Fruit fly (Drosophila melanogaster): ENCODE measurements around the gene CG17744.

Gene CG17744

DNA sequence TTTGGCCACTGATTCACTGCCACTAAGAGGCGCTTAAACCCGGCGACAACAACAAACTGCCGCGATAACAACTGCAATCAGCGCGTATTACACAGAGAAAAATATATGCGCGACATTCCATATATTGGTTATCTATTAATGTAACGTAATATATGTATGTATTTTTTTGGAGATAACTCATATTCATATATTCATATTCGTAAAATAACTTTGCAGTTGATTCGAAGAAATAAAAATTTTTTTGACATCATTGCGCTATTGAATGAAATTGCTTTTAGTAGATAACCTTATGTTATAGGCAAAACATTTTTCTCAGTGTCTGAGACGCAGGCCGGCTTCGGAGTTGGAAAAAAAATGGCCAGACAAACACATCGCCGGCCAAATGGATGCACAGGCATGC is 29.7 kb downstream of the CG17744 start:
- TF ChIP-seq CG8159 (tag; optimal IDR thresholded peaks at IDR 0.05) (peak; percentile 56), gl (tag; optimal IDR thresholded peaks at IDR 0.05) (no peak), CG4496 (GFP tag; IDR thresholded peaks at IDR 0.05) (peak; percentile 59; the same call in 1 of the 3 replicates), CG13204 (GFP tag; optimal IDR thresholded peaks at IDR 0.05) (no peak), Snoo (tag; optimal IDR thresholded peaks at IDR 0.05) (peak; percentile 3), CG10348 (GFP tag; IDR thresholded peaks at IDR 0.05) (no peak), CG15710 (tag; optimal IDR thresholded peaks at IDR 0.05) (peak; percentile 28), CG14655 (GFP tag; optimal IDR thresholded peaks at IDR 0.05) (peak; percentile 59), CG17806 (tag; optimal IDR thresholded peaks at IDR 0.05) (peak; percentile 20), Pif1A (GFP tag; optimal IDR thresholded peaks at IDR 0.05) (peak; percentile 47), CG9948 (tag; optimal IDR thresholded peaks at IDR 0.05) (peak; percentile 29), fd96Ca (GFP tag; IDR thresholded peaks at IDR 0.05) (0 out of 3 replicates have a peak, but pooled peaks have one; percentile 34), Ets98B (GFP tag; IDR thresholded peaks at IDR 0.05) (peak; percentile 47; the same call in 1 of the 2 replicates), CG12605 (GFP tag; IDR thresholded peaks at IDR 0.05) (no peak), CG8301 (tag; optimal IDR thresholded peaks at IDR 0.05) (peak; percentile 59), CG32121 (GFP tag; IDR thresholded peaks at IDR 0.05) (peak; percentile 74), CG34367 (tag; optimal IDR thresholded peaks at IDR 0.05) (peak; percentile 6)

DNA sequence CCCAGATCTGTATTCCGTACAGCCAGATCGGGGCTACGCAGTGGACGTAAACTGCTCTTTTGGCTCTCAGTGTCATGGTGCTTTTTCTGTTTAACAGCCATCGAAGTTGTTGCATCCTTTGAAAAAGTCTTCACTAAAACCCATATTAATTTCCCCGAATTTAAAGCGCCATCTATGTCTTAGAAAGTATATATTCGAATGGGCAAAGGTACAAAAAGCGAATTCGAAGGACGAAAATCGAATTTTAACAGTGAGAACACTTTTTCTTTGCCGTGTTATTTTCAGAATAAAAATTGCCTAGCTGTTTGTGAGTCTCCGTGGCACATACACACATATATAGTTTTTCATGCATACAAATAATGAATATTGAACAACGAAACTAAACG is 31.2 kb downstream of the CG17744 start:
- TF ChIP-seq CG12605 (GFP tag; IDR thresholded peaks at IDR 0.05) (no peak), Snoo (tag; optimal IDR thresholded peaks at IDR 0.05) (no peak)

DNA sequence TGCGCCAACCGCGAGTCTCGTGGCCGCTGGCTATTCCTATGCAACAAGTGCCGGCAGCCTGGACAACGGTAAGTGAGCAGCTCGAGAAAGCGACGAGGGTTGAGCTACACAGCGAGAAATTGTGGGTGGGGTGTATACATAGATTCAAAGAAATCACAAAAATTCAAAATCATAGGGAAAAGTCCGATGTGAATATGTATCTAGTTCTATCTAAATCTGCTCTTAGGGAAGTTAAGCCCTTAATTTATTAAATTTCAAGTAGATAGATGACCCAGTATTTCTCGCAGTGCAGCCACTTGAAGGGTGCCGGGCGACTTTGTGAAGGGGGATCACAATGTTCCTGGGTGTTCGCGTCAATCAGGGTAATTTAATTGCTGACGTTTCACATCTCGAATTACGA is 33.2 kb downstream of the CG17744 start:
- TF ChIP-seq CG10348 (GFP tag; IDR thresholded peaks at IDR 0.05): no peak
- no peak for TF ChIP-seq Ets98B (GFP tag; IDR thresholded peaks at IDR 0.05)
- TF ChIP-seq CG32121 (GFP tag; IDR thresholded peaks at IDR 0.05): no peak
- TF ChIP-seq Pif1B (GFP tag; optimal IDR thresholded peaks at IDR 0.05): no peak
- no peak for TF ChIP-seq CG9948 (tag; optimal IDR thresholded peaks at IDR 0.05)
- no peak for TF ChIP-seq EcR (GFP tag; optimal IDR thresholded peaks at IDR 0.05)
- no peak for TF ChIP-seq CG34367 (tag; optimal IDR thresholded peaks at IDR 0.05)
- TF ChIP-seq CG15710 (tag; optimal IDR thresholded peaks at IDR 0.05): no peak
- TF ChIP-seq Pif1A (GFP tag; optimal IDR thresholded peaks at IDR 0.05): no peak
- TF ChIP-seq CG4496 (GFP tag; IDR thresholded peaks at IDR 0.05): no peak
- TF ChIP-seq CG13204 (GFP tag; optimal IDR thresholded peaks at IDR 0.05): no peak
- TF ChIP-seq CG14655 (GFP tag; optimal IDR thresholded peaks at IDR 0.05): no peak

DNA sequence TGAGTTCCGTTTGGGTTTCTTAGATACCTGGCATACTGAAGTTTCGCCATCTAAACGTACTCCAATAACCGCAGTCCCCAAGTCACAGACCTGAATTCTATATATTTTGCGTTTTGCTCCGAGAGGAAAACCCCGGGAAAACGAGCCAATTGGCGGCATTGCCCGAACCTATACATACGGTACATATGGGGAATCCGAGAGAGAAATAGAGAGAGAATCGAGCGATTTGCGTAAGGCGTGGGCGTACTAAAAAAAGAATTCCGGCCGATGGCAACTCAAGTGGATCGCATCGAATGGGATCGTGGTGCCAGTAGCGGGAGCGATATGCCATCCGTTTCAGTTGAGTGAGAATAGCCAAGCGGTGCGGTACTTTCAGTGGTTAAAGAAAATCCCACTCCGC is 36.3 kb downstream of the CG17744 start, which contains the start of gene bin:
TSS of gene bin (plus strand) at position 335 of the 400 bp plus-strand sequence.
- no peak for TF ChIP-seq CG8159 (tag; optimal IDR thresholded peaks at IDR 0.05)
- no peak for TF ChIP-seq Snoo (tag; optimal IDR thresholded peaks at IDR 0.05)
- no peak for TF ChIP-seq CG4496 (GFP tag; IDR thresholded peaks at IDR 0.05)
- no peak for TF ChIP-seq CG8301 (tag; optimal IDR thresholded peaks at IDR 0.05)
- no peak for TF ChIP-seq CG9948 (tag; optimal IDR thresholded peaks at IDR 0.05)
- TF ChIP-seq CG17806 (tag; optimal IDR thresholded peaks at IDR 0.05): no peak
- no peak for TF ChIP-seq fd96Ca (GFP tag; IDR thresholded peaks at IDR 0.05)
- TF ChIP-seq CG13204 (GFP tag; optimal IDR thresholded peaks at IDR 0.05): no peak
- TF ChIP-seq Pif1B (GFP tag; optimal IDR thresholded peaks at IDR 0.05): no peak
- no peak for TF ChIP-seq CG14655 (GFP tag; optimal IDR thresholded peaks at IDR 0.05)
- no peak for TF ChIP-seq EcR (GFP tag; optimal IDR thresholded peaks at IDR 0.05)
- no peak for TF ChIP-seq rn (GFP tag; IDR thresholded peaks at IDR 0.05)
- no peak for TF ChIP-seq CG15710 (tag; optimal IDR thresholded peaks at IDR 0.05)
- no peak for TF ChIP-seq gl (tag; optimal IDR thresholded peaks at IDR 0.05)
- no peak for TF ChIP-seq CG12605 (GFP tag; IDR thresholded peaks at IDR 0.05)
- TF ChIP-seq CG10348 (GFP tag; IDR thresholded peaks at IDR 0.05): no peak
- TF ChIP-seq Pif1A (GFP tag; optimal IDR thresholded peaks at IDR 0.05): no peak
- no peak for TF ChIP-seq CG34367 (tag; optimal IDR thresholded peaks at IDR 0.05)
- TF ChIP-seq Ets98B (GFP tag; IDR thresholded peaks at IDR 0.05): no peak
- TF ChIP-seq CG32121 (GFP tag; IDR thresholded peaks at IDR 0.05): no peak

DNA sequence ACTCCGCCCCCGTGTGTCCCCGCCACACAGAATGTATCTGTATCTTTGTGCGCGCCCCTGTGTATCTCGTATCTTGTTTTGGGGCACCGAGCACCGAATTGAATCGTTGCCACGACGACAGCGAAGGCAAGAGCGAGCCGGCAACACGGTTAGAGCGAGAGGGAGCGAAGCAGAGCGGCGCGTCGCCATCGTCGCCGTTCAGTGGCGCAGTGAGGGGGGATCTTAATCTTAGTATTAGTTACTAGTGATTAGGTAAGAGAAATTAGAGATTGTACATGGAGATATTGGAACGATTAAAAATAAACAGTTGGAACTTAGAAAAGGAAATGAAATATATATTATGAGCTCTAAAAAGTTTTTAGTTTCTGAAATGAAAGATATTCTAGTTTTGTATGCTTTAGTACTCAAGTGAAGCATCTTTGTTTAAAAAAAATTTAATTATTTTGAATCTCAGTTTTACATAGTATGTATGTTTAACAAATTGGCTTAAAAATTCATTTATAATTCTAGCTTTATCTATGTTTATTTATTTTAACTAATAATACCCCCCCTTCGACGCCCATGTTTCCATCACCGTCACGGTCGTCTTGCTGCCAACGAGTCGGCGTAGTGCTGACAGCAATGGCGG is 37.5 kb downstream of the CG17744 start:
- TF ChIP-seq CG4496 (GFP tag; IDR thresholded peaks at IDR 0.05) (0 out of 3 replicates have a peak, but pooled peaks have one; percentile 28), fd96Ca (GFP tag; IDR thresholded peaks at IDR 0.05) (peak; percentile 63; the same call in 1 of the 3 replicates), CG13204 (GFP tag; optimal IDR thresholded peaks at IDR 0.05) (peak; percentile 63), CG32121 (GFP tag; IDR thresholded peaks at IDR 0.05) (peak; percentile 78), Snoo (tag; optimal IDR thresholded peaks at IDR 0.05) (peak; percentile 76), CG17806 (tag; optimal IDR thresholded peaks at IDR 0.05) (peak; percentile 67), gl (tag; optimal IDR thresholded peaks at IDR 0.05) (peak; percentile 13), CG9948 (tag; optimal IDR thresholded peaks at IDR 0.05) (peak; percentile 76), CG8301 (tag; optimal IDR thresholded peaks at IDR 0.05) (peak; percentile 81), CG14655 (GFP tag; optimal IDR thresholded peaks at IDR 0.05) (peak; percentile 92), CG10348 (GFP tag; IDR thresholded peaks at IDR 0.05) (0 out of 2 replicates have a peak, but pooled peaks have one; percentile 6), D1 (tag; optimal IDR thresholded peaks at IDR 0.05) (peak; percentile 53), CG34367 (tag; optimal IDR thresholded peaks at IDR 0.05) (peak; percentile 30), Pif1A (GFP tag; optimal IDR thresholded peaks at IDR 0.05) (peak; percentile 43), CG15710 (tag; optimal IDR thresholded peaks at IDR 0.05) (peak; percentile 76), EcR (GFP tag; optimal IDR thresholded peaks at IDR 0.05) (no peak), Ets98B (GFP tag; IDR thresholded peaks at IDR 0.05) (peak; percentile 57), CG12605 (GFP tag; IDR thresholded peaks at IDR 0.05) (no peak), rn (GFP tag; IDR thresholded peaks at IDR 0.05) (0 out of 2 replicates have a peak, but pooled peaks have one; percentile 19), CG8159 (tag; optimal IDR thresholded peaks at IDR 0.05) (peak; percentile 91), Pif1B (GFP tag; optimal IDR thresholded peaks at IDR 0.05) (peak; percentile 51)

All from whole organism, pupa.